Worm (Caenorhabditis elegans): ENCODE results near the gene mec-9.

- TF ChIP-seq nhr-237 (tag; optimal IDR thresholded peaks at IDR 0.05): no peak
- no peak for TF ChIP-seq nhr-28 (tag; optimal IDR thresholded peaks at IDR 0.05)
- no peak for TF ChIP-seq elt-3 (tag; optimal IDR thresholded peaks at IDR 0.05)
Observed at ce11 chrV:9921288-9921687, 6.4 kb upstream of the mec-9 start, which contains the start of gene ceh-75.
